Fruit fly (Drosophila melanogaster) S2 (cell line): Measurements from ENCODE around the gene GluRIIA.

ENCODE experiments used
- CG8478 ChIP-seq: fragments of >200 bp; optimal IDR thresholded peaks from 2 replicates; lab custom pipeline; 2018
- CTCF ChIP-seq, 2 experiments: fragments of >200 bp; optimal IDR thresholded peaks; 2 replicates each; lab custom pipeline; 2018

The GluRIIA gene

DNA sequence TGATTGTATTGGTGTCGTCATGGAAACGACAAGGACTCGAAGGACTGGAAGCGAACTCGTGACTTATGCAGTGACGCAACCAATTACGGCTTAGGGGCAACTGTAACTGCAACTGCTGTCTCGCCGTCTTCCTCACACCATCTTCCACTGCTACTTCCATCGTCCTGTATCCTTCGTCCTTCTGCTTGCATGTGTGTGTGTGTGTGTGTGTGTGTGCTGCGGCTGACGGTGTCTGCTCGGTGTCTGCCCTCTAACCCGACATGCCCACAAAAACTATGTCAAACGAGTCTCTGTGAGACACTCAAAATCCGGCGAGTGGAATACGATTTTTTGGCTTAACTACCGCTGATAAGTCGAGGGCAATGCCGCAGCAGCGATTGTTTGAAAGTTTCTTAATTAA lies 39.0 kb downstream of the GluRIIA start:
- TF ChIP-seq CTCF (optimal IDR thresholded peaks at IDR 0.05; lab: Kevin White, UChicago) (no peak), CG8478 (lab: Kevin White, UChicago) (no peak)

- no peak for TF ChIP-seq CG8478 (lab: Kevin White, UChicago)
- TF ChIP-seq CTCF (optimal IDR thresholded peaks at IDR 0.05; lab: Kevin White, UChicago): no peak
Observed at dm6 chr2L:5596533-5596932, 41.7 kb downstream of the GluRIIA start, which contains the start of gene CG18266. CG18266 (plus strand) TSS chr2L:5596833.
